Worm (Caenorhabditis elegans) whole organism, L1 larva: Measurements from ENCODE around the gene lir-1.

Source experiments
- ces-1 ChIP-seq: fragments of 150-350 bp; optimal IDR thresholded peaks from 2 replicates; lab custom pipeline; 2014; ENCODE audit warnings: missing biosample characterization, missing genetic modification reagents, missing genetic modification characterization
- fkh-10 ChIP-seq: sonication (generic microtip); optimal IDR thresholded peaks from 2 replicates; lab custom pipeline; 2017; ENCODE audit warnings: missing biosample characterization, missing genetic modification reagents, missing genetic modification characterization
- mdl-1 ChIP-seq, 2 experiments: fragments of 150-350 bp; optimal IDR thresholded peaks; 2 replicates each; lab custom pipeline; 2014 to 2017; ENCODE audit warnings: missing biosample characterization in 2 of 2, missing genetic modification characterization in 2 of 2, inconsistent platforms in 1 of 2
- unc-130 ChIP-seq: fragments of 150-350 bp; optimal IDR thresholded peaks from 2 replicates; lab custom pipeline; 2017; ENCODE audit warnings: missing biosample characterization, missing genetic modification characterization, inconsistent platforms
- unc-62 ChIP-seq: fragments of 150-350 bp; optimal IDR thresholded peaks from 2 replicates; lab custom pipeline; 2014; ENCODE audit warnings: missing biosample characterization, missing genetic modification reagents, missing genetic modification characterization
- vab-15 ChIP-seq: sonication (generic microtip); optimal IDR thresholded peaks from 2 replicates; lab custom pipeline; 2017; ENCODE audit warnings: missing genotype, mild to moderate bottlenecking, missing genetic modification characterization, missing compliant biosample characterization

- TF ChIP-seq mdl-1 (tag; optimal IDR thresholded peaks at IDR 0.05; lab: Kevin White, UChicago) (no peak), vab-15 (tag; lab: Kevin White, UChicago) (no peak), fkh-10 (GFP tag; lab: Kevin White, UChicago) (no peak), unc-130 (no peak), unc-62 (GFP tag; lab: Kevin White, UChicago) (no peak), ces-1 (GFP tag; lab: Kevin White, UChicago) (no peak)
Observed at ce11 chrII:7704387-7704786, 32.6 kb downstream of the lir-1 start.
